Worm (Caenorhabditis elegans) whole organism, L1 larva: ENCODE results near the gene Y75B8A.6.

Experiments
- Y116A8C.19 ChIP-seq: sonication (generic microtip); optimal IDR thresholded peaks from 2 replicates; lab custom pipeline; 2016; ENCODE audit warnings: missing compliant biosample characterization, missing genetic modification characterization, borderline replicate concordance
- aha-1 ChIP-seq: fragments of 150-350 bp; optimal IDR thresholded peaks from 2 replicates; lab custom pipeline; 2014; ENCODE audit warnings: missing biosample characterization, missing genetic modification characterization
- aly-2 ChIP-seq: fragments of 150-350 bp; optimal IDR thresholded peaks from 2 replicates; lab custom pipeline; 2014; ENCODE audit warnings: missing biosample characterization, missing genetic modification characterization
- blmp-1 ChIP-seq: fragments of 150-350 bp; optimal IDR thresholded peaks from 2 replicates; lab custom pipeline; 2014; ENCODE audit warnings: missing biosample characterization, missing genetic modification characterization
- ceh-63 ChIP-seq: fragments of 200-800 bp; sonication (Bioruptor generic); optimal IDR thresholded peaks from 2 replicates; lab custom pipeline; 2018; ENCODE audit warnings: mild to moderate bottlenecking, missing genetic modification characterization, missing compliant biosample characterization
- ceh-82 ChIP-seq, 3 experiments: fragments of 150-350 bp in 1 of 3; sonication (generic microtip) in 2 of 3; optimal IDR thresholded peaks; 2 replicates each; lab custom pipeline; 2014 to 2017; ENCODE audit warnings: missing biosample characterization in 3 of 3, missing genetic modification characterization in 3 of 3
- ces-1 ChIP-seq: fragments of 150-350 bp; optimal IDR thresholded peaks from 2 replicates; lab custom pipeline; 2014; ENCODE audit warnings: missing biosample characterization, missing genetic modification reagents, missing genetic modification characterization
- dpl-1 ChIP-seq, 3 experiments: fragments of 150-350 bp in 2 of 3; sonication (generic microtip) in 1 of 3; optimal IDR thresholded peaks; 2 replicates each; lab custom pipeline; 2014 to 2017; ENCODE audit warnings: missing biosample characterization in 3 of 3, missing genetic modification characterization in 3 of 3, missing genetic modification reagents in 3 of 3
- dsc-1 ChIP-seq: sonication (generic microtip); optimal IDR thresholded peaks from 2 replicates; lab custom pipeline; 2016; ENCODE audit warnings: mild to moderate bottlenecking, missing genetic modification characterization, missing compliant biosample characterization
- efl-1 ChIP-seq, 4 experiments: fragments of 150-350 bp; optimal IDR thresholded peaks in 3 of 4; peaks in 1 of 4; 1 replicate in 1 of 4; 2 replicates in 3 of 4; lab custom pipeline; 2014; ENCODE audit warnings: missing biosample characterization in 2 of 4, missing genetic modification characterization in 2 of 4, missing genetic modification reagents in 2 of 4
- efl-3 ChIP-seq: fragments of 200-800 bp; sonication (Bioruptor generic); optimal IDR thresholded peaks from 2 replicates; lab custom pipeline; 2018; ENCODE audit warnings: mild to moderate bottlenecking, missing genetic modification characterization, missing compliant biosample characterization
- elt-2 ChIP-seq: sonication (generic microtip); optimal IDR thresholded peaks from 2 replicates; lab custom pipeline; 2016; ENCODE audit warnings: missing genetic modification characterization, mild to moderate bottlenecking, inconsistent platforms, missing compliant biosample characterization, missing genetic modification reagents
- elt-3 ChIP-seq, 6 experiments: fragments of 150-350 bp in 1 of 6; sonication (generic microtip); optimal IDR thresholded peaks; 2 replicates each; lab custom pipeline; 2017 to 2018; ENCODE audit warnings: missing biosample characterization in 6 of 6, missing genetic modification characterization in 6 of 6, inconsistent platforms in 1 of 6
- fkh-10 ChIP-seq: sonication (generic microtip); optimal IDR thresholded peaks from 2 replicates; lab custom pipeline; 2017; ENCODE audit warnings: missing biosample characterization, missing genetic modification reagents, missing genetic modification characterization
- fos-1 ChIP-seq: fragments of 150-350 bp; optimal IDR thresholded peaks from 2 replicates; lab custom pipeline; 2014; ENCODE audit warnings: missing biosample characterization, missing genetic modification characterization
- grh-1 ChIP-seq: fragments of 200-800 bp; sonication (Bioruptor generic); IDR thresholded peaks from 2 replicates; pipeline ENCODE4 v1.3.6; 2022; ENCODE audit warnings: missing genetic modification reagents, missing genetic modification characterization, missing compliant biosample characterization
- hpl-2 ChIP-seq: fragments of 150-350 bp; optimal IDR thresholded peaks from 2 replicates; lab custom pipeline; 2014; ENCODE audit warnings: missing biosample characterization, missing genetic modification reagents, missing genetic modification characterization
- isw-1 ChIP-seq: fragments of 200-800 bp; sonication (Bioruptor generic); IDR thresholded peaks from 2 replicates; pipeline ENCODE4 v1.3.6; 2022; ENCODE audit warnings: missing genetic modification characterization, missing compliant biosample characterization
- lin-13 ChIP-seq: fragments of 150-350 bp; optimal IDR thresholded peaks from 2 replicates; lab custom pipeline; 2014; ENCODE audit warnings: missing biosample characterization, missing genetic modification reagents, missing genetic modification characterization
- lin-14 ChIP-seq: fragments of 200-800 bp; sonication (Bioruptor generic); optimal IDR thresholded peaks from 2 replicates; lab custom pipeline; 2018; ENCODE audit warnings: mild to moderate bottlenecking, missing genetic modification characterization, moderate library complexity, missing compliant biosample characterization
- lin-15B ChIP-seq: fragments of 150-350 bp; sonication (generic microtip); optimal IDR thresholded peaks from 3 replicates; lab custom pipeline; 2014; ENCODE audit warnings: missing biosample characterization, missing genetic modification characterization
- lir-3 ChIP-seq: sonication (generic microtip); optimal IDR thresholded peaks from 2 replicates; lab custom pipeline; 2016; ENCODE audit warnings: mild to moderate bottlenecking, missing genetic modification characterization, moderate library complexity, missing compliant biosample characterization; ENCODE audit not compliant: poor library complexity
- lsy-2 ChIP-seq, 2 experiments: fragments of 150-350 bp; optimal IDR thresholded peaks; 2 replicates each; lab custom pipeline; 2014; ENCODE audit warnings: missing biosample characterization in 2 of 2, missing genetic modification characterization in 2 of 2
- mef-2 ChIP-seq: fragments of 150-350 bp; optimal IDR thresholded peaks from 2 replicates; lab custom pipeline; 2014; ENCODE audit warnings: missing biosample characterization, missing genetic modification characterization
- nhr-20 ChIP-seq: sonication (generic microtip); optimal IDR thresholded peaks from 2 replicates; lab custom pipeline; 2016; ENCODE audit warnings: mild to moderate bottlenecking, missing genetic modification characterization, missing compliant biosample characterization
- nhr-237 ChIP-seq: fragments of 150-350 bp; optimal IDR thresholded peaks from 2 replicates; lab custom pipeline; 2014; ENCODE audit warnings: missing biosample characterization, missing genetic modification characterization
- nhr-28 ChIP-seq: fragments of 150-350 bp; optimal IDR thresholded peaks from 2 replicates; lab custom pipeline; 2014; ENCODE audit warnings: missing biosample characterization, missing genetic modification characterization
- nhr-71 ChIP-seq: sonication (generic microtip); optimal IDR thresholded peaks from 2 replicates; lab custom pipeline; 2016; ENCODE audit warnings: mild to moderate bottlenecking, missing genetic modification characterization, moderate library complexity, missing compliant biosample characterization
- nhr-77 ChIP-seq: fragments of 150-350 bp; optimal IDR thresholded peaks from 2 replicates; lab custom pipeline; 2014; ENCODE audit warnings: missing biosample characterization, missing genetic modification characterization
- nhr-85 ChIP-seq: sonication (generic microtip); peaks from one replicate; lab custom pipeline; 2016; ENCODE audit warnings: missing genetic modification characterization, inconsistent platforms, missing compliant biosample characterization
- pqm-1 ChIP-seq: sonication (generic microtip); optimal IDR thresholded peaks from 3 replicates; lab custom pipeline; 2017; ENCODE audit warnings: missing biosample characterization, missing genetic modification characterization
- snpc-4 ChIP-seq: fragments of 150-350 bp; optimal IDR thresholded peaks from 2 replicates; lab custom pipeline; 2014; ENCODE audit warnings: missing biosample characterization, missing genetic modification characterization
- snu-23 ChIP-seq: sonication (generic microtip); optimal IDR thresholded peaks from 2 replicates; lab custom pipeline; 2016; ENCODE audit warnings: missing genetic modification characterization, missing compliant biosample characterization
- sox-4 ChIP-seq: sonication (generic microtip); optimal IDR thresholded peaks from 2 replicates; lab custom pipeline; 2016; ENCODE audit warnings: missing genetic modification characterization, missing compliant biosample characterization
- unc-62 ChIP-seq: fragments of 150-350 bp; optimal IDR thresholded peaks from 2 replicates; lab custom pipeline; 2014; ENCODE audit warnings: missing biosample characterization, missing genetic modification reagents, missing genetic modification characterization
- unc-86 ChIP-seq: sonication (generic microtip); optimal IDR thresholded peaks from 2 replicates; lab custom pipeline; 2016; ENCODE audit warnings: missing genetic modification characterization, missing compliant biosample characterization
- vab-15 ChIP-seq: sonication (generic microtip); optimal IDR thresholded peaks from 2 replicates; lab custom pipeline; 2017; ENCODE audit warnings: missing genotype, mild to moderate bottlenecking, missing genetic modification characterization, missing compliant biosample characterization

Y75B8A.6 gene

DNA sequence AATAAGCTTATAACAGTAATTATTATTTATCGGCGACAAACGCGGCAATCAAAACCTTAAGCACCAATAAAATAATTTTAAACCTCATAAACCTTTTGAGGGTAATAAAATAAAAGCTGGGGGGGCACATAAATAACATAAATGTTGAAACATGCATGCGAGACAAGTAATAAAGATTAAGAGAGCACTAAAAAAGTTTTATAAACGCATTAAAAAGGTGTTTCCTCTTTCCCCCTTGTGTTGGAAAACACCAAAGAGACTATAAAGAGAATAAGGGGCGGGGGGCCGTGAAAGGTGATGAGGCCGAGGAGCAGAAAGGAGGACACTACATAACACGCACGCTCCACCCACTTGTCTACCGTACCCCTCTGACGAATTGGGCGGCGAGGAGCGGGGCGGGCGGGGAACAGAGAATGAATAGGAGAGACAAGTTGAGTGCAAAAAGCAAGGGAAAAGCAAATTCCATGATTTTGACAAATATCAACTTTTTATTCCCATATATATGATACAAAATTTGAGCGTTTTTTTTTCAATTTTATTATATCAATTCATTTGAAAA lies 45.3 kb downstream of the Y75B8A.6 start:
- TF ChIP-seq ceh-82 (tag; optimal IDR thresholded peaks at IDR 0.05; lab: Kevin White, UChicago), result no peak
- no peak for TF ChIP-seq mef-2 (tag; lab: Kevin White, UChicago)
- no peak for TF ChIP-seq snpc-4 (tag; lab: Kevin White, UChicago)
- TF ChIP-seq unc-62 (GFP tag; lab: Kevin White, UChicago), result no peak
- TF ChIP-seq lsy-2 (tag; optimal IDR thresholded peaks at IDR 0.05; lab: Kevin White, UChicago), result peak; percentile 10 to 70
- no peak for TF ChIP-seq grh-1
- no peak for TF ChIP-seq pqm-1 (tag; lab: Kevin White, UChicago)
- no peak for TF ChIP-seq nhr-20 (tag; lab: Kevin White, UChicago)
- no peak for TF ChIP-seq Y116A8C.19 (tag; lab: Kevin White, UChicago)
- no peak for TF ChIP-seq sox-4 (tag; lab: Kevin White, UChicago)
- peak; percentile 63 for TF ChIP-seq elt-2
- TF ChIP-seq isw-1 (GFP tag; lab: Robert Waterston, UW), result no peak
- TF ChIP-seq nhr-28 (tag; lab: Kevin White, UChicago), result no peak
- peak in 1 of 6 experiments; percentile 11 for TF ChIP-seq elt-3 (tag; optimal IDR thresholded peaks at IDR 0.05; lab: Kevin White, UChicago)
- TF ChIP-seq lin-15B (tag; lab: Kevin White, UChicago), result no peak
- TF ChIP-seq snu-23 (GFP tag; lab: Kevin White, UChicago), result no peak
- no peak for TF ChIP-seq unc-86 (tag; lab: Kevin White, UChicago)
- no peak for TF ChIP-seq fkh-10 (GFP tag; lab: Kevin White, UChicago)
- no peak for TF ChIP-seq fos-1
- no peak for TF ChIP-seq aha-1 (tag; lab: Kevin White, UChicago)
- TF ChIP-seq nhr-77 (tag; lab: Kevin White, UChicago), result no peak
- no peak for TF ChIP-seq lin-13 (GFP tag; lab: Kevin White, UChicago)
- no peak for TF ChIP-seq efl-1 (optimal IDR thresholded peaks at IDR 0.05; lab: Kevin White, UChicago)
- no peak for TF ChIP-seq efl-1 (GFP tag; optimal IDR thresholded peaks at IDR 0.05 in 1 of 2; lab: Kevin White, UChicago)
- TF ChIP-seq dsc-1 (tag; lab: Kevin White, UChicago), result peak; percentile 8
- no peak for TF ChIP-seq dpl-1 (GFP tag; optimal IDR thresholded peaks at IDR 0.05; lab: Kevin White, UChicago)
- no peak for TF ChIP-seq vab-15 (tag; lab: Kevin White, UChicago)
- no peak for TF ChIP-seq lir-3
- peak; percentile 8 for TF ChIP-seq nhr-71 (tag; lab: Kevin White, UChicago)
- TF ChIP-seq lin-14 (GFP tag; lab: Kevin White, UChicago), result peak; percentile 19

DNA sequence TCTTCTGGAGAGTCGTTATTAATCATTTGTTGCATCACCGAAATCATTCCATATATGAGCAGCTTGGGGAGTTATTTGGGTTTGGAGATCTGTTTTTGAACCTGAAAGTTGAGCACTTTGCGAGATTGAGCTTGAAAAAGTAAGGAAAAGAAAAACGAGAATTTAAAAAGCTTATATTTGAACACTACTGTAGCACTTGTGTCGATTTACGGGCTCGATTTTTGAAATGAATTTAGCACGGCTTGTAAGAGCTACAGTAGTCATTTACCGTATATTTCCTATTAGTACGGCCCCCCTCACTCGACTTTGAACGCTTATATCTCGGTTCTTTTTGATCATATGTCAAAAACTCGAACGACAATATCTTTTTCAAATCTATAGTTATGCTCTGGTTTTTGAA lies 45.9 kb downstream of the Y75B8A.6 start, which contains the start of gene nob-1:
Gene nob-1, minus strand, starts transcription at position 101 of the 400 bp plus-strand sequence.
- TF ChIP-seq efl-1 (optimal IDR thresholded peaks at IDR 0.05; lab: Kevin White, UChicago) (no peak), efl-1 (GFP tag; optimal IDR thresholded peaks at IDR 0.05 in 1 of 2; lab: Kevin White, UChicago) (no peak), elt-2 (no peak), dpl-1 (GFP tag; optimal IDR thresholded peaks at IDR 0.05; lab: Kevin White, UChicago) (no peak)

DNA sequence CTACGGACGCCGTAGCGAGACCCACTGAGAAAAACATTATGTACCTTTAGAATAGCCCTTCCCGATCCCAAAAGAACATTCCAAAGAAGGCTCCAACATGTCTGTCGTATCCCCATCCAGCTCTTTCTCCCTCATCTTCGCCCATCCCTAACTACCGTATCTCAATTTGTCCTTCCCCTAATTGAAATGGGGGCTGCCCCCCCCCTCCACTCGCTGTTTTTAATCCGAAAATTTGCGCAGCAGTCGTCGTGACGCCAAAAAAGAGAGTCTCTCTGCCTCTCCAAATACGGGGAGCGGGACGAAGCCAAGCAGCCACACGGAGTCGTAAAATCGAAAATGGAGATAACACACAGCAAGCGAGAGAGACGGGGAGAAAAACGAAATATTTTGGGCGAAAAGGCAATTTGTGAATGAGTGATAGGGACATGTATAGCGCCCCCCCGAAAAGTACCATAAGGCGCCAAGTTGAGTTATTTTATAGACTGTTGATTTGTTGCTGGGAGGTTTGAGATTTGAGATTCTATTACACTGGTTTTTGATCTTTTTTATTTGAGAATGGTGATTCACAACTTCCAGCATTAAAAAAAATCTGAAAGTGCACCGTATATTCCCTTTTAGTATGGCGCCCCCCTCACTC lies 48.0 kb downstream of the Y75B8A.6 start:
- no peak for TF ChIP-seq snpc-4 (tag; lab: Kevin White, UChicago)
- TF ChIP-seq nhr-85 (tag; lab: Kevin White, UChicago), result peak; percentile 62
- peak in 1 of 2 experiments; percentile 11 for TF ChIP-seq lsy-2 (tag; optimal IDR thresholded peaks at IDR 0.05; lab: Kevin White, UChicago)
- TF ChIP-seq aly-2 (tag; lab: Kevin White, UChicago), result no peak
- TF ChIP-seq ceh-63 (GFP tag; lab: Kevin White, UChicago), result peak; percentile 88
- peak; percentile 30 for TF ChIP-seq lin-14 (GFP tag; lab: Kevin White, UChicago)
- TF ChIP-seq blmp-1 (tag; lab: Kevin White, UChicago), result peak; percentile 19

DNA sequence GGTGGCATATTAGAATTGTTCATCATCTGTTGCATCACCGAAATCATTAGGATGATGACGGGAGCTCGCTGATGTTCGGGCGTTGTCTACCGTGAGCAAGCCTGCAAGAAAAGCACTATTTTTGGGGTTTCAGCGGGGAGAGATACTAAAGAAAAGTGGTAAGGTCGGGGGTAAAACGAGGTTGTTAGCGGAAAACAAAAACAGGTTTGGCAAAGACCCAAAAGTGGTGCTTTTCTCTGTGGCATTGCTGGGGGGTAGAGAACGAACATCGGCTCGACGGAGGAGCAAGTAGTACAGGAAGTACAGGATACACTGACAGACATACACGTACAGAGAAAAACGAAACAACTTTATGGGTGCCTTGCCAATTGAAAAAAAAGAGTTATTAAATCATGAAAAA lies 52.7 kb downstream of the Y75B8A.6 start, which contains the start of gene php-3:
Gene php-3, minus strand, starts transcription at position 101 of the 400 bp plus-strand sequence.
- TF ChIP-seq elt-2 (no peak), ceh-82 (tag; optimal IDR thresholded peaks at IDR 0.05; lab: Kevin White, UChicago) (no peak), nhr-237 (tag; lab: Kevin White, UChicago) (no peak), efl-3 (GFP tag; lab: Kevin White, UChicago) (no peak), ces-1 (GFP tag; lab: Kevin White, UChicago) (no peak), lir-3 (no peak), hpl-2 (GFP tag; lab: Kevin White, UChicago) (no peak)
